Fruit fly (Drosophila melanogaster) whole organism, embryonic: ENCODE data around the gene CG10804.
A peak's percentile ranks its signal among the peaks of the same experiment; 100 is the strongest.

Source experiments
- Ada2b ChIP-seq: fragments of 200-800 bp; sonication (Bioruptor generic); IDR thresholded peaks from 2 replicates; pipeline ENCODE4 v1.3.6; 2022; ENCODE audit warnings: missing biosample characterization, missing genetic modification characterization
- Atf-2 ChIP-seq: fragments of 200-800 bp; sonication (Bioruptor generic); optimal IDR thresholded peaks from 2 replicates; lab custom pipeline; 2016; ENCODE audit warnings: missing biosample characterization, missing genetic modification characterization
- Bgb ChIP-seq: fragments of 200-800 bp; sonication (Bioruptor generic); IDR thresholded peaks from 2 replicates; pipeline ENCODE4 v1.3.6; 2022; ENCODE audit warnings: missing biosample characterization, missing genetic modification characterization; ENCODE audit not compliant: partially characterized antibody
- Blimp-1 ChIP-seq: fragments of 200-800 bp; sonication (Bioruptor generic); optimal IDR thresholded peaks from 3 replicates; lab custom pipeline; 2018; ENCODE audit warnings: missing biosample characterization, missing genetic modification characterization, mild to moderate bottlenecking, moderate library complexity, missing genetic modification reagents
- Bteb2 ChIP-seq: fragments of 200-800 bp; sonication (Bioruptor generic); optimal IDR thresholded peaks from 2 replicates; lab custom pipeline; 2016; ENCODE audit warnings: missing biosample characterization, missing genetic modification characterization
- CG1233 ChIP-seq: fragments of 200-800 bp; sonication (Bioruptor generic); optimal IDR thresholded peaks from 4 replicates; lab custom pipeline; 2018; ENCODE audit warnings: missing biosample characterization, mild to moderate bottlenecking, missing genetic modification characterization
- CG12659 ChIP-seq: fragments of 200-800 bp; sonication (Bioruptor generic); optimal IDR thresholded peaks from 3 replicates; lab custom pipeline; 2017; ENCODE audit warnings: mild to moderate bottlenecking, missing biosample characterization, missing genetic modification reagents, missing genetic modification characterization
- CG17328 ChIP-seq: fragments of 200-800 bp; sonication (Bioruptor generic); IDR thresholded peaks from 2 replicates; pipeline ENCODE4 v1.3.6; 2022; ENCODE audit warnings: missing biosample characterization, missing genetic modification characterization
- CG17829 ChIP-seq: fragments of 200-800 bp; optimal IDR thresholded peaks from 2 replicates; lab custom pipeline; 2019; ENCODE audit warnings: missing biosample characterization, mild to moderate bottlenecking, missing genetic modification characterization, moderate library complexity
- CG18476 ChIP-seq: fragments of 200-800 bp; sonication (Bioruptor generic); optimal IDR thresholded peaks from 2 replicates; lab custom pipeline; 2016; ENCODE audit warnings: missing biosample characterization, mild to moderate bottlenecking, missing genetic modification characterization
- CG2202 ChIP-seq: fragments of 200-800 bp; sonication (Bioruptor generic); optimal IDR thresholded peaks from 2 replicates; lab custom pipeline; 2018; ENCODE audit warnings: missing biosample characterization, mild to moderate bottlenecking, missing genetic modification characterization
- CG30403 ChIP-seq: fragments of 200-800 bp; sonication (Bioruptor generic); optimal IDR thresholded peaks from 3 replicates; lab custom pipeline; 2016; ENCODE audit warnings: missing biosample characterization, missing genetic modification characterization
- CG3281 ChIP-seq: fragments of 200-800 bp; sonication (Bioruptor generic); optimal IDR thresholded peaks from 3 replicates; lab custom pipeline; 2017; ENCODE audit warnings: missing biosample characterization, mild to moderate bottlenecking, missing genetic modification characterization
- CG4360 ChIP-seq: fragments of 200-800 bp; sonication (Bioruptor generic); IDR thresholded peaks from 2 replicates; pipeline ENCODE4 v1.3.6; 2022; ENCODE audit warnings: missing biosample characterization, missing genetic modification characterization
- CG6813 ChIP-seq: fragments of 200-800 bp; sonication (Bioruptor generic); optimal IDR thresholded peaks from 2 replicates; lab custom pipeline; 2017; ENCODE audit warnings: missing biosample characterization, missing genetic modification characterization, mild to moderate bottlenecking, moderate library complexity, missing genetic modification reagents
- CG7556 ChIP-seq: fragments of 200-800 bp; sonication (Bioruptor generic); optimal IDR thresholded peaks from 2 replicates; lab custom pipeline; 2017; ENCODE audit warnings: missing biosample characterization, mild to moderate bottlenecking, missing genetic modification characterization
- CG7839 ChIP-seq: fragments of 200-800 bp; sonication (Bioruptor generic); optimal IDR thresholded peaks from 3 replicates; lab custom pipeline; 2018; ENCODE audit warnings: missing biosample characterization, mild to moderate bottlenecking, missing genetic modification characterization, moderate library complexity
- CG8388 ChIP-seq: fragments of 200-800 bp; sonication (Bioruptor generic); optimal IDR thresholded peaks from 2 replicates; lab custom pipeline; 2019; ENCODE audit warnings: missing biosample characterization, mild to moderate bottlenecking, missing genetic modification characterization, moderate library complexity
- Deaf1 ChIP-seq: fragments of 200-800 bp; optimal IDR thresholded peaks from 3 replicates; lab custom pipeline; 2019; ENCODE audit warnings: missing biosample characterization, mild to moderate bottlenecking, missing genetic modification characterization, moderate library complexity
- Dfd ChIP-seq, 2 experiments: fragments of >200 bp; optimal IDR thresholded peaks; 2 replicates each; lab custom pipeline; 2017; ENCODE audit warnings: missing biosample characterization in 2 of 2, missing genetic modification characterization in 2 of 2
- Dip2 ChIP-seq: fragments of 200-800 bp; sonication (Bioruptor generic); IDR thresholded peaks from 2 replicates; pipeline ENCODE4 v1.3.6; 2022; ENCODE audit warnings: missing biosample characterization, missing genetic modification characterization
- Dll ChIP-seq: fragments of 200-800 bp; sonication (Bioruptor generic); IDR thresholded peaks from 4 replicates; pipeline ENCODE4 v1.3.6; 2022; ENCODE audit warnings: missing biosample characterization, missing genetic modification characterization; ENCODE audit not compliant: partially characterized antibody
- Drgx ChIP-seq: fragments of 200-800 bp; sonication (Bioruptor generic); IDR thresholded peaks from 2 replicates; pipeline ENCODE4 v1.3.6; 2022; ENCODE audit warnings: missing biosample characterization, missing genetic modification characterization
- E2f2 ChIP-seq: fragments of 200-800 bp; sonication (Bioruptor generic); IDR thresholded peaks from 2 replicates; pipeline ENCODE4 v1.3.6; 2022; ENCODE audit warnings: missing biosample characterization, missing genetic modification characterization
- HHEX ChIP-seq: fragments of 200-800 bp; sonication (Bioruptor generic); optimal IDR thresholded peaks from 3 replicates; lab custom pipeline; 2017; ENCODE audit warnings: missing biosample characterization, mild to moderate bottlenecking, missing genetic modification characterization, missing genetic modification reagents
- HLH3B ChIP-seq: fragments of 200-800 bp; sonication (Bioruptor generic); IDR thresholded peaks from 2 replicates; pipeline ENCODE4 v1.3.6; 2022; ENCODE audit warnings: missing biosample characterization, missing genetic modification characterization
- Hr78 ChIP-seq, 2 experiments: fragments of 200-800 bp in 1 of 2; fragments of >200 bp in 1 of 2; sonication (Bioruptor generic) in 1 of 2; optimal IDR thresholded peaks; 2 replicates each; lab custom pipeline; 2017 to 2019; ENCODE audit warnings: missing biosample characterization in 2 of 2, missing genetic modification characterization in 2 of 2, mild to moderate bottlenecking in 1 of 2, moderate library complexity in 1 of 2
- Oli ChIP-seq: fragments of 200-800 bp; sonication (Bioruptor generic); optimal IDR thresholded peaks from 2 replicates; lab custom pipeline; 2018; ENCODE audit warnings: missing biosample characterization, mild to moderate bottlenecking, missing genetic modification characterization, moderate library complexity
- Pdp1 ChIP-seq, 2 experiments: fragments of 200-800 bp; sonication (Bioruptor generic); optimal IDR thresholded peaks; 3 replicates each; lab custom pipeline; 2016; ENCODE audit warnings: missing biosample characterization in 2 of 2, missing genetic modification characterization in 2 of 2, mild to moderate bottlenecking in 1 of 2, moderate library complexity in 1 of 2
- Xbp1 ChIP-seq: fragments of 200-800 bp; sonication (Bioruptor generic); optimal IDR thresholded peaks from 3 replicates; lab custom pipeline; 2016; ENCODE audit warnings: missing biosample characterization, mild to moderate bottlenecking, missing genetic modification characterization
- ase ChIP-seq: fragments of 200-800 bp; sonication (Bioruptor generic); IDR thresholded peaks from 3 replicates; pipeline ENCODE4 v1.3.6; 2022; ENCODE audit warnings: missing biosample characterization, missing genetic modification characterization
- bigmax ChIP-seq: fragments of 200-800 bp; sonication (Bioruptor generic); optimal IDR thresholded peaks from 2 replicates; lab custom pipeline; 2018; ENCODE audit warnings: missing biosample characterization, mild to moderate bottlenecking, missing genetic modification characterization
- gfzf ChIP-seq: fragments of 200-800 bp; sonication (Bioruptor generic); optimal IDR thresholded peaks from 2 replicates; lab custom pipeline; 2016; ENCODE audit warnings: missing biosample characterization, mild to moderate bottlenecking, missing genetic modification characterization, moderate library complexity
- grau ChIP-seq: fragments of 200-800 bp; optimal IDR thresholded peaks from 3 replicates; lab custom pipeline; 2019; ENCODE audit warnings: missing biosample characterization, mild to moderate bottlenecking, missing genetic modification characterization, moderate library complexity
- ken ChIP-seq: fragments of 200-800 bp; sonication (Bioruptor generic); IDR thresholded peaks from 3 replicates; pipeline ENCODE4 v1.3.6; 2022; ENCODE audit warnings: missing biosample characterization, missing genetic modification characterization
- lab ChIP-seq: fragments of 200-800 bp; sonication (Bioruptor generic); optimal IDR thresholded peaks from 3 replicates; lab custom pipeline; 2017; ENCODE audit warnings: missing biosample characterization, missing genetic modification characterization, mild to moderate bottlenecking, moderate library complexity, missing genetic modification reagents
- mam ChIP-seq: fragments of 200-800 bp; sonication (Bioruptor generic); optimal IDR thresholded peaks from 3 replicates; lab custom pipeline; 2016; ENCODE audit warnings: missing biosample characterization, missing genetic modification characterization
- mld ChIP-seq: fragments of 200-800 bp; sonication (Bioruptor generic); IDR thresholded peaks from 3 replicates; pipeline ENCODE4 v1.3.6; 2022; ENCODE audit warnings: missing biosample characterization, missing genetic modification characterization; ENCODE audit not compliant: partially characterized antibody
- nerfin-1 ChIP-seq: fragments of 200-800 bp; sonication (Bioruptor generic); optimal IDR thresholded peaks from 3 replicates; lab custom pipeline; 2019; ENCODE audit warnings: missing biosample characterization, mild to moderate bottlenecking, missing genetic modification characterization, moderate library complexity
- org-1 ChIP-seq: fragments of 200-800 bp; sonication (Bioruptor generic); optimal IDR thresholded peaks from 2 replicates; lab custom pipeline; 2017; ENCODE audit warnings: missing biosample characterization, missing genetic modification characterization
- prd ChIP-seq, 3 experiments: fragments of >200 bp in 2 of 3; fragments of 200-800 bp in 1 of 3; sonication (Bioruptor generic) in 1 of 3; optimal IDR thresholded peaks in 2 of 3; IDR thresholded peaks in 1 of 3; 2 replicates in 2 of 3; 3 replicates in 1 of 3; pipeline versions ENCODE4 v1.3.6 to Lab custom; 2017 to 2022; ENCODE audit warnings: missing biosample characterization in 1 of 3, missing genetic modification characterization in 1 of 3
- pzg ChIP-seq: fragments of 200-800 bp; sonication (Bioruptor generic); optimal IDR thresholded peaks from 3 replicates; lab custom pipeline; 2018; ENCODE audit warnings: missing biosample characterization, mild to moderate bottlenecking, missing genetic modification characterization, moderate library complexity
- row ChIP-seq: fragments of 200-800 bp; sonication (Bioruptor generic); IDR thresholded peaks from 3 replicates; pipeline ENCODE4 v1.3.6; 2022; ENCODE audit warnings: missing biosample characterization, missing genetic modification characterization
- sisA ChIP-seq: fragments of 200-800 bp; sonication (Bioruptor generic); IDR thresholded peaks from 2 replicates; pipeline ENCODE4 v1.3.6; 2022; ENCODE audit warnings: missing biosample characterization, missing genetic modification characterization
- slbo ChIP-seq: fragments of 200-800 bp; sonication (Bioruptor generic); IDR thresholded peaks from 2 replicates; pipeline ENCODE4 v1.3.6; 2022; ENCODE audit warnings: missing biosample characterization, missing genetic modification characterization
- twi ChIP-seq: fragments of 200-800 bp; optimal IDR thresholded peaks from 2 replicates; lab custom pipeline; 2019; ENCODE audit warnings: missing biosample characterization, mild to moderate bottlenecking, missing genetic modification characterization, moderate library complexity
- usp ChIP-seq: fragments of >200 bp; optimal IDR thresholded peaks from 2 replicates; lab custom pipeline; 2017; ENCODE audit warnings: missing biosample characterization, missing genetic modification characterization
- wek ChIP-seq: fragments of 200-800 bp; sonication (Bioruptor generic); optimal IDR thresholded peaks from 3 replicates; lab custom pipeline; 2018; ENCODE audit warnings: missing biosample characterization, mild to moderate bottlenecking, missing genetic modification characterization, moderate library complexity
- zfh1 ChIP-seq: fragments of 200-800 bp; sonication (Bioruptor generic); IDR thresholded peaks from 3 replicates; pipeline ENCODE4 v1.3.6; 2022; ENCODE audit warnings: missing biosample characterization, missing genetic modification characterization

Gene CG10804

DNA sequence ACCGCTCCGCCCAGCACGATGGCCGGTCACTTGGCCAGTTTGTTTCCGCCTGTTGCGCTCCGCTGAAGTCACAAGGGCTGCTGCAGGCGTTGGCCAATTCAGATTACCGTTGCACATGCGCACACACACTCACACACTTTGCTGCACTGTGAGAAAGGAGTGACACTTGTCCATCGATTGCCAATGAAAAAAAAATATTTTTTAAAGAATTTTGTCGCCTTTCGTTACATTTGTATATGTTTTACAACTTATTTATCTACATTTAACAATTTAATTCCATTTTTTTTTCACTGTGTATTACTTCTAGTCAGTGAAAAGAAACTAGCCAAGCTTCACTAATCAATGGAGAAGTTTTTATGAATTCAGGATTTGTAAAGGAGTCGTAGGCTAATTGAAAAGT lies 6.1 kb downstream of the CG10804 start (continued):
- peak; percentile 26; the same call in 1 of the 2 replicates for TF ChIP-seq E2f2 (GFP tag; lab: Robert Waterston, UW)
- no peak for TF ChIP-seq pzg (GFP tag; lab: Kevin White, UChicago)
- peak; percentile 17; the same call in 1 of the 2 replicates for TF ChIP-seq HLH3B (GFP tag; lab: Robert Waterston, UW)
- TF ChIP-seq Hr78 (GFP tag; optimal IDR thresholded peaks at IDR 0.05; lab: Kevin White, UChicago) = no peak
- no peak for TF ChIP-seq CG12659
- TF ChIP-seq slbo (GFP tag; lab: Robert Waterston, UW) = no peak
- TF ChIP-seq nerfin-1 (tag; lab: Kevin White, UChicago) = no peak
- TF ChIP-seq CG18476 (GFP tag; lab: Kevin White, UChicago) = no peak
- TF ChIP-seq Bteb2 (GFP tag; lab: Kevin White, UChicago) = peak; percentile 13
- TF ChIP-seq bigmax = no peak
- TF ChIP-seq Bgb (GFP tag; lab: Robert Waterston, UW) = no peak
- TF ChIP-seq lab = peak; percentile 26
- no peak for TF ChIP-seq Deaf1
- TF ChIP-seq Blimp-1 (GFP tag; lab: Kevin White, UChicago) = peak; percentile 44
- TF ChIP-seq CG7556 = peak; percentile 13
- peak; percentile 58; the same call in 1 of the 2 replicates for TF ChIP-seq CG17328 (GFP tag; lab: Robert Waterston, UW)
- TF ChIP-seq Dll = no peak
- peak; percentile 32 for TF ChIP-seq CG17829
- TF ChIP-seq CG3281 (GFP tag; lab: Kevin White, UChicago) = no peak
- TF ChIP-seq gfzf = no peak
- TF ChIP-seq CG2202 (tag; lab: Kevin White, UChicago) = peak; percentile 6
- peak; percentile 46 for TF ChIP-seq CG7839 (tag; lab: Kevin White, UChicago)
- no peak for TF ChIP-seq ase (GFP tag; lab: Robert Waterston, UW)
- TF ChIP-seq Dip2 (GFP tag; lab: Robert Waterston, UW) = no peak
- TF ChIP-seq Xbp1 (GFP tag; lab: Kevin White, UChicago) = peak; percentile 58
- peak; percentile 49 for TF ChIP-seq CG30403 (GFP tag; lab: Kevin White, UChicago)
- TF ChIP-seq Pdp1 (GFP tag; optimal IDR thresholded peaks at IDR 0.05; lab: Kevin White, UChicago) = peak; percentile 18 to 36
- no peak for TF ChIP-seq org-1 (GFP tag; lab: Kevin White, UChicago)
- peak; percentile 82 for TF ChIP-seq Drgx
- TF ChIP-seq Ada2b = peak; percentile 47
- TF ChIP-seq CG8388 (GFP tag; lab: Kevin White, UChicago) = peak; percentile 38
- no peak for TF ChIP-seq usp (GFP tag; lab: Kevin White, UChicago)
- no peak for TF ChIP-seq wek (GFP tag; lab: Kevin White, UChicago)
- no peak for TF ChIP-seq prd (optimal IDR thresholded peaks at IDR 0.05; lab: Kevin White, UChicago)
- TF ChIP-seq prd (GFP tag; IDR thresholded peaks at IDR 0.05; lab: Robert Waterston, UW) = peak; percentile 81
- TF ChIP-seq mam (GFP tag; lab: Kevin White, UChicago) = peak; percentile 7
- peak; percentile 66 for TF ChIP-seq zfh1 (GFP tag; lab: Robert Waterston, UW)
- no peak for TF ChIP-seq CG6813 (GFP tag; lab: Kevin White, UChicago)
- no peak for TF ChIP-seq CG4360 (GFP tag; lab: Robert Waterston, UW)
- TF ChIP-seq twi = no peak
- peak; percentile 8 for TF ChIP-seq HHEX
- peak; percentile 34 for TF ChIP-seq grau (tag; lab: Kevin White, UChicago)
- peak; percentile 49; the same call in 2 of the 3 replicates for TF ChIP-seq row
- 0 out of 3 replicates have a peak, but pooled peaks have one; percentile 15 for TF ChIP-seq ken (GFP tag; lab: Robert Waterston, UW)
- no peak for TF ChIP-seq Dfd (GFP tag; optimal IDR thresholded peaks at IDR 0.05; lab: Kevin White, UChicago)
- no peak for TF ChIP-seq CG1233 (GFP tag; lab: Kevin White, UChicago)
- TF ChIP-seq mld = no peak
- TF ChIP-seq sisA (GFP tag; lab: Robert Waterston, UW) = peak; percentile 50; the same call in 1 of the 2 replicates
- TF ChIP-seq Atf-2 = peak; percentile 2
- TF ChIP-seq Oli = peak; percentile 40
